Worm (Caenorhabditis elegans): Measurements from ENCODE around the gene W05B2.2.

DNA sequence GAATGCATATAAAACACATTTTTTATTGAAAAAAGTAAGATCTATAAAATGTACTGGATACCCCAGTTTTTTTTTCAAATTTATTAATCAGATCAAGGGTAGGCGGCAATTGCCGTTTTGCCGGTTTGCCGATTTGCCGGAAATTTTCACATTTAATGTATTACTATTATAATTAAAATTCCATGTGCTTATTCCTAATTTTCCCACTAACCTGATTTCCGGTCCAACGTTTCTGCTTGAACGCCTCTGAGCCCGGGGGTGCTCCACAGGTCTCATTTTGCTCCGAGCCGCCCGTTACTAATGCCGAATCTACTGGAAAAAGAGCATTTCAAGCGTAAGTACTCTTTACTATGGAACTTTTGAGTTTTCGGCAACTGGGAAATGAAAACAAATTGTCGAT lies 2.7 kb upstream of the W05B2.2 start, which contains the start of gene dhc-4:
- TF ChIP-seq jun-1 (tag; optimal IDR thresholded peaks at IDR 0.05): no peak
- no peak for TF ChIP-seq R02D3.7 (tag; optimal IDR thresholded peaks at IDR 0.05)

Data from whole organism, L3 larva.